ENCODE assay signal across 4 fruit fly cellular contexts in the genomic region with DNA sequence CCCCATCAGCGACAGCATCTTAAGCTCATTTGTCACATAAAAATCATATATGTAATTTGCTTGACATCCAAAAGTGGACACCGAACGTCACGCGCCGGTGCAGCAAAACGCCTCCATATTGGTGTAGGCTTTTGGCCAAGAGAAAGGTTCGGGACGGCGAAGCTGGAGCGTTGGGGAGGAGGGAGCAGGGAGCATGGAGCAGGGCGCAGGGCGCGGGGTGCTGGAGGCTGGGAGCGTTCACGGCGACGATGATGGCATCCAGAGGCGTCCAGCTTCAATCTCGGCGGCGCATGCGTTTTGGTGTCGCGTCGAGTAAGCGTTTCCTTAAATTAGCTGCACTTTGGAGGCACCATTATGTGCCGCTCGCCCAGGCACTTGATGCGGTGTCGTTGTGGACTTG.
TF ChIP-seq lines count a peak whose summit lies in the region.

No protein-coding gene starts in this region.

- no peak for TF ChIP-seq CTCF in whole organism, embryonic (GFP tag; optimal IDR thresholded peaks at IDR 0.05; lab: Kevin White, UChicago)

TF ChIP-seq in whole organism, 6 proteins besides CTCF, POLR2A, EP300 and RAD21:
- TF ChIP-seq psq (optimal IDR thresholded peaks at IDR 0.05; lab: Kevin White, UChicago) (no peak), Dll (optimal IDR thresholded peaks at IDR 0.05; lab: Kevin White, UChicago) (peak; percentile 45), EcR (GFP tag; optimal IDR thresholded peaks at IDR 0.05; lab: Kevin White, UChicago) (no peak), pan (optimal IDR thresholded peaks at IDR 0.05; lab: Kevin White, UChicago) (no peak), CG8478 (optimal IDR thresholded peaks at IDR 0.05; lab: Kevin White, UChicago) (no peak), usp (GFP tag; optimal IDR thresholded peaks at IDR 0.05; lab: Kevin White, UChicago) (no peak)

TF ChIP-seq in whole organism, embryonic, 481 proteins besides CTCF, POLR2A, EP300 and RAD21:
- TF ChIP-seq pita (GFP tag; optimal IDR thresholded peaks at IDR 0.05; lab: Kevin White, UChicago) (no peak), CG8089 (GFP tag; optimal IDR thresholded peaks at IDR 0.05; lab: Kevin White, UChicago) (peak; percentile 4), crol (GFP tag; IDR thresholded peaks at IDR 0.05; lab: Robert Waterston, UW) (peak; percentile 64), oc (tag; optimal IDR thresholded peaks at IDR 0.05; lab: Kevin White, UChicago) (peak; percentile 61), sr (GFP tag; IDR thresholded peaks at IDR 0.05; lab: Robert Waterston, UW) (0 out of 3 replicates have a peak, but pooled peaks have one; percentile 44), CG34376 (GFP tag; optimal IDR thresholded peaks at IDR 0.05; lab: Kevin White, UChicago) (no peak), CG34224 (GFP tag; IDR thresholded peaks at IDR 0.05; lab: Robert Waterston, UW; ENCODE audit: partially characterized antibody) (no peak), lov (optimal IDR thresholded peaks at IDR 0.05; lab: Kevin White, UChicago) (no peak), lov (GFP tag; IDR thresholded peaks at IDR 0.05; lab: Robert Waterston, UW) (0 out of 3 replicates have a peak, but pooled peaks have one; percentile 53), chinmo (GFP tag; IDR thresholded peaks at IDR 0.05; lab: Robert Waterston, UW; ENCODE audit: partially characterized antibody) (0 out of 4 replicates have a peak, but pooled peaks have one; percentile 35), nom (GFP tag; optimal IDR thresholded peaks at IDR 0.05; lab: Kevin White, UChicago) (no peak), hkb (optimal IDR thresholded peaks at IDR 0.05; lab: Kevin White, UChicago) (no peak), hkb (GFP tag; IDR thresholded peaks at IDR 0.05; lab: Robert Waterston, UW) (no peak)

TF ChIP-seq in whole organism, prepupa, 60 proteins besides CTCF, POLR2A, EP300 and RAD21:
- TF ChIP-seq CG4318 (GFP tag; optimal IDR thresholded peaks at IDR 0.05; lab: Kevin White, UChicago) (no peak), CG6854 (GFP tag; optimal IDR thresholded peaks at IDR 0.05; lab: Kevin White, UChicago) (peak; percentile 57)

TF ChIP-seq in whole organism, wandering third instar larva, 38 proteins besides CTCF, POLR2A, EP300 and RAD21:
- TF ChIP-seq sage (GFP tag; optimal IDR thresholded peaks at IDR 0.05; lab: Kevin White, UChicago) (no peak), Vsx2 (GFP tag; optimal IDR thresholded peaks at IDR 0.05; lab: Kevin White, UChicago; ENCODE audit: partially characterized antibody) (peak; percentile 25)
